Worm (Caenorhabditis elegans): ENCODE results near the gene hpo-19.

ce11 chrV:6450129-6451011, 13.9 kb downstream of the hpo-19 start, which contains the start of gene acl-8:
- TF ChIP-seq T22C8.4 (GFP tag; IDR thresholded peaks at IDR 0.05) = no peak
- TF ChIP-seq flt-1 (GFP tag; IDR thresholded peaks at IDR 0.05) = no peak
